Fruit fly (Drosophila melanogaster) whole organism, embryonic: ENCODE measurements around the gene Cdc37.
A peak's percentile ranks its signal among the peaks of the same experiment; 100 is the strongest.

Experiments used
- Antp ChIP-seq: fragments of 200-800 bp; sonication (Bioruptor generic); optimal IDR thresholded peaks from 3 replicates; lab custom pipeline; 2016; ENCODE audit warnings: missing biosample characterization, missing genetic modification characterization
- BEAF-32 ChIP-seq: fragments of 200-800 bp; sonication (Bioruptor generic); optimal IDR thresholded peaks from 3 replicates; lab custom pipeline; 2017; ENCODE audit warnings: missing biosample characterization, missing genetic modification characterization, mild to moderate bottlenecking, moderate library complexity, missing genetic modification reagents
- CG10959 ChIP-seq: fragments of 200-800 bp; sonication (Bioruptor generic); IDR thresholded peaks from 2 replicates; pipeline ENCODE4 v1.3.6; 2022; ENCODE audit warnings: missing biosample characterization, missing genetic modification characterization
- CG12104 ChIP-seq: fragments of 200-800 bp; sonication (Bioruptor generic); optimal IDR thresholded peaks from 3 replicates; lab custom pipeline; 2016; ENCODE audit warnings: missing biosample characterization, missing genetic modification characterization
- CG12155 ChIP-seq: fragments of 200-800 bp; sonication (Bioruptor generic); optimal IDR thresholded peaks from 3 replicates; lab custom pipeline; 2016; ENCODE audit warnings: missing biosample characterization, missing genetic modification characterization
- CG13287 ChIP-seq: fragments of 200-800 bp; sonication (Bioruptor generic); IDR thresholded peaks from 2 replicates; pipeline ENCODE4 v1.3.6; 2022; ENCODE audit warnings: missing biosample characterization, missing genetic modification characterization; ENCODE audit not compliant: partially characterized antibody
- CG14441 ChIP-seq: fragments of 200-800 bp; sonication (Bioruptor generic); IDR thresholded peaks from 2 replicates; pipeline ENCODE4 v1.3.6; 2022; ENCODE audit warnings: missing biosample characterization, missing genetic modification characterization
- CG15479 ChIP-seq: fragments of 200-800 bp; sonication (Bioruptor generic); optimal IDR thresholded peaks from 3 replicates; lab custom pipeline; 2019; ENCODE audit warnings: missing biosample characterization, mild to moderate bottlenecking, missing genetic modification characterization, moderate library complexity
- CG17186 ChIP-seq: fragments of 200-800 bp; sonication (Bioruptor generic); optimal IDR thresholded peaks from 3 replicates; lab custom pipeline; 2017; ENCODE audit warnings: missing biosample characterization, missing genetic modification reagents, missing genetic modification characterization
- CG1792 ChIP-seq: fragments of 200-800 bp; sonication (Bioruptor generic); optimal IDR thresholded peaks from 2 replicates; lab custom pipeline; 2016; ENCODE audit warnings: missing biosample characterization, missing genetic modification characterization
- CG18599 ChIP-seq: fragments of 200-800 bp; sonication (Bioruptor generic); optimal IDR thresholded peaks from 3 replicates; lab custom pipeline; 2017; ENCODE audit warnings: missing biosample characterization, missing genetic modification characterization, mild to moderate bottlenecking, moderate library complexity, missing genetic modification reagents
- CG18764 ChIP-seq: fragments of 200-800 bp; sonication (Bioruptor generic); optimal IDR thresholded peaks from 3 replicates; lab custom pipeline; 2016; ENCODE audit warnings: missing biosample characterization, missing genetic modification characterization
- CG32772 ChIP-seq: fragments of 200-800 bp; sonication (Bioruptor generic); IDR thresholded peaks from 2 replicates; pipeline ENCODE4 v1.3.6; 2022; ENCODE audit warnings: missing biosample characterization, missing genetic modification characterization
- CG3281 ChIP-seq: fragments of 200-800 bp; sonication (Bioruptor generic); optimal IDR thresholded peaks from 3 replicates; lab custom pipeline; 2017; ENCODE audit warnings: missing biosample characterization, mild to moderate bottlenecking, missing genetic modification characterization
- CG7839 ChIP-seq: fragments of 200-800 bp; sonication (Bioruptor generic); optimal IDR thresholded peaks from 3 replicates; lab custom pipeline; 2018; ENCODE audit warnings: missing biosample characterization, mild to moderate bottlenecking, missing genetic modification characterization, moderate library complexity
- CG9932 ChIP-seq: fragments of 200-800 bp; sonication (Bioruptor generic); IDR thresholded peaks from 2 replicates; pipeline ENCODE4 v1.3.6; 2022; ENCODE audit warnings: missing biosample characterization, missing genetic modification characterization
- Dbx ChIP-seq: fragments of 200-800 bp; sonication (Bioruptor generic); IDR thresholded peaks from 3 replicates; pipeline ENCODE4 v1.3.6; 2022; ENCODE audit warnings: missing biosample characterization, missing genetic modification characterization
- Doc2 ChIP-seq: fragments of 200-800 bp; sonication (Bioruptor generic); IDR thresholded peaks from 2 replicates; pipeline ENCODE4 v1.3.6; 2022; ENCODE audit warnings: missing biosample characterization, missing genetic modification characterization
- Fer3 ChIP-seq: fragments of 200-800 bp; sonication (Bioruptor generic); optimal IDR thresholded peaks from 2 replicates; lab custom pipeline; 2018; ENCODE audit warnings: missing biosample characterization, mild to moderate bottlenecking, missing genetic modification characterization, moderate library complexity
- HLH3B ChIP-seq: fragments of 200-800 bp; sonication (Bioruptor generic); IDR thresholded peaks from 2 replicates; pipeline ENCODE4 v1.3.6; 2022; ENCODE audit warnings: missing biosample characterization, missing genetic modification characterization
- Lpt ChIP-seq: fragments of >200 bp; optimal IDR thresholded peaks from 2 replicates; lab custom pipeline; 2018; ENCODE audit warnings: missing biosample characterization, missing genetic modification characterization
- MBD-R2 ChIP-seq: fragments of 200-800 bp; sonication (Bioruptor generic); IDR thresholded peaks from 2 replicates; pipeline ENCODE4 v1.3.6; 2022; ENCODE audit warnings: missing biosample characterization, missing genetic modification characterization
- MTF-1 ChIP-seq: fragments of 200-800 bp; sonication (Bioruptor generic); optimal IDR thresholded peaks from 2 replicates; lab custom pipeline; 2018; ENCODE audit warnings: missing biosample characterization, mild to moderate bottlenecking, missing genetic modification characterization, borderline replicate concordance
- Mad ChIP-seq: fragments of 200-800 bp; sonication (Bioruptor generic); optimal IDR thresholded peaks from 2 replicates; lab custom pipeline; 2016; ENCODE audit warnings: missing biosample characterization, missing genetic modification characterization
- Neu2 ChIP-seq: fragments of 200-800 bp; sonication (Bioruptor generic); optimal IDR thresholded peaks from 3 replicates; lab custom pipeline; 2016; ENCODE audit warnings: missing biosample characterization, missing genetic modification characterization, borderline replicate concordance
- Rx ChIP-seq: fragments of 200-800 bp; sonication (Bioruptor generic); IDR thresholded peaks from 2 replicates; pipeline ENCODE4 v1.3.6; 2022; ENCODE audit warnings: missing biosample characterization, missing genetic modification characterization
- Vsx1 ChIP-seq: fragments of 200-800 bp; sonication (Bioruptor generic); optimal IDR thresholded peaks from 2 replicates; lab custom pipeline; 2017; ENCODE audit warnings: missing biosample characterization, mild to moderate bottlenecking, missing genetic modification characterization, missing genetic modification reagents
- abd-A ChIP-seq: fragments of 200-800 bp; sonication (Bioruptor generic); optimal IDR thresholded peaks from 3 replicates; lab custom pipeline; 2019; ENCODE audit warnings: missing biosample characterization, mild to moderate bottlenecking, missing genetic modification characterization, moderate library complexity
- al ChIP-seq: fragments of 200-800 bp; sonication (Bioruptor generic); IDR thresholded peaks from 2 replicates; pipeline ENCODE4 v1.3.6; 2022; ENCODE audit warnings: missing biosample characterization, missing genetic modification characterization
- cad ChIP-seq: fragments of >200 bp; optimal IDR thresholded peaks from 2 replicates; lab custom pipeline; 2017; ENCODE audit warnings: missing biosample characterization, missing genetic modification characterization
- dati ChIP-seq: fragments of 200-800 bp; sonication (Bioruptor generic); IDR thresholded peaks from 2 replicates; pipeline ENCODE4 v1.3.6; 2022; ENCODE audit warnings: missing biosample characterization, missing genetic modification characterization
- esg ChIP-seq: fragments of 200-800 bp; sonication (Bioruptor generic); conservative IDR thresholded peaks from 2 replicates; pipeline ENCODE4 v1.3.6; 2022; ENCODE audit warnings: missing biosample characterization, missing genetic modification characterization
- grn ChIP-seq: fragments of 200-800 bp; sonication (Bioruptor generic); optimal IDR thresholded peaks from 3 replicates; lab custom pipeline; 2017; ENCODE audit warnings: missing biosample characterization, missing genetic modification characterization
- hb ChIP-seq: fragments of 200-800 bp; sonication (Bioruptor generic); IDR thresholded peaks from 3 replicates; pipeline ENCODE4 v1.3.6; 2022; ENCODE audit warnings: missing biosample characterization, missing genetic modification characterization; ENCODE audit not compliant: partially characterized antibody
- ind ChIP-seq: fragments of 200-800 bp; sonication (Bioruptor generic); optimal IDR thresholded peaks from 3 replicates; lab custom pipeline; 2016; ENCODE audit warnings: missing biosample characterization, missing genetic modification characterization
- insv ChIP-seq, 2 experiments: fragments of 200-800 bp; sonication (Bioruptor generic); optimal IDR thresholded peaks; 3 replicates each; lab custom pipeline; 2016 to 2018; ENCODE audit warnings: missing biosample characterization in 2 of 2, missing genetic modification characterization in 2 of 2
- lbe ChIP-seq: fragments of 200-800 bp; sonication (Bioruptor generic); optimal IDR thresholded peaks from 2 replicates; lab custom pipeline; 2016; ENCODE audit warnings: missing biosample characterization, mild to moderate bottlenecking, missing genetic modification characterization
- mam ChIP-seq: fragments of 200-800 bp; sonication (Bioruptor generic); optimal IDR thresholded peaks from 3 replicates; lab custom pipeline; 2016; ENCODE audit warnings: missing biosample characterization, missing genetic modification characterization
- nom ChIP-seq: fragments of 200-800 bp; sonication (Bioruptor generic); optimal IDR thresholded peaks from 2 replicates; lab custom pipeline; 2017; ENCODE audit warnings: missing biosample characterization, missing genetic modification characterization, mild to moderate bottlenecking, moderate library complexity, missing genetic modification reagents
- oc ChIP-seq: fragments of 200-800 bp; sonication (Bioruptor generic); optimal IDR thresholded peaks from 2 replicates; lab custom pipeline; 2018; ENCODE audit warnings: missing biosample characterization, mild to moderate bottlenecking, missing genetic modification characterization, moderate library complexity
- row ChIP-seq: fragments of 200-800 bp; sonication (Bioruptor generic); IDR thresholded peaks from 3 replicates; pipeline ENCODE4 v1.3.6; 2022; ENCODE audit warnings: missing biosample characterization, missing genetic modification characterization
- sc ChIP-seq, 3 experiments: fragments of >200 bp in 2 of 3; fragments of 200-800 bp in 1 of 3; sonication (Bioruptor generic) in 1 of 3; optimal IDR thresholded peaks; 2 replicates in 2 of 3; 3 replicates in 1 of 3; lab custom pipeline; 2017; ENCODE audit warnings: mild to moderate bottlenecking in 1 of 3, missing biosample characterization in 1 of 3, missing genetic modification characterization in 1 of 3, missing genetic modification reagents in 1 of 3
- scrt ChIP-seq: fragments of 200-800 bp; sonication (Bioruptor generic); optimal IDR thresholded peaks from 2 replicates; lab custom pipeline; 2018; ENCODE audit warnings: missing biosample characterization, mild to moderate bottlenecking, missing genetic modification characterization, moderate library complexity
- slbo ChIP-seq: fragments of 200-800 bp; sonication (Bioruptor generic); IDR thresholded peaks from 2 replicates; pipeline ENCODE4 v1.3.6; 2022; ENCODE audit warnings: missing biosample characterization, missing genetic modification characterization
- slou ChIP-seq: fragments of 200-800 bp; sonication (Bioruptor generic); optimal IDR thresholded peaks from 3 replicates; lab custom pipeline; 2016; ENCODE audit warnings: missing biosample characterization, missing genetic modification characterization
- sqz ChIP-seq: fragments of 200-800 bp; sonication (Bioruptor generic); optimal IDR thresholded peaks from 3 replicates; lab custom pipeline; 2018; ENCODE audit warnings: missing biosample characterization, mild to moderate bottlenecking, missing genetic modification characterization
- trem ChIP-seq: fragments of 200-800 bp; optimal IDR thresholded peaks from 3 replicates; lab custom pipeline; 2019; ENCODE audit warnings: missing biosample characterization, mild to moderate bottlenecking, missing genetic modification characterization, moderate library complexity
- twi ChIP-seq: fragments of 200-800 bp; optimal IDR thresholded peaks from 2 replicates; lab custom pipeline; 2019; ENCODE audit warnings: missing biosample characterization, mild to moderate bottlenecking, missing genetic modification characterization, moderate library complexity
- tx ChIP-seq: fragments of 200-800 bp; sonication (Bioruptor generic); optimal IDR thresholded peaks from 2 replicates; lab custom pipeline; 2016; ENCODE audit warnings: missing biosample characterization, missing genetic modification characterization

The Cdc37 gene

DNA sequence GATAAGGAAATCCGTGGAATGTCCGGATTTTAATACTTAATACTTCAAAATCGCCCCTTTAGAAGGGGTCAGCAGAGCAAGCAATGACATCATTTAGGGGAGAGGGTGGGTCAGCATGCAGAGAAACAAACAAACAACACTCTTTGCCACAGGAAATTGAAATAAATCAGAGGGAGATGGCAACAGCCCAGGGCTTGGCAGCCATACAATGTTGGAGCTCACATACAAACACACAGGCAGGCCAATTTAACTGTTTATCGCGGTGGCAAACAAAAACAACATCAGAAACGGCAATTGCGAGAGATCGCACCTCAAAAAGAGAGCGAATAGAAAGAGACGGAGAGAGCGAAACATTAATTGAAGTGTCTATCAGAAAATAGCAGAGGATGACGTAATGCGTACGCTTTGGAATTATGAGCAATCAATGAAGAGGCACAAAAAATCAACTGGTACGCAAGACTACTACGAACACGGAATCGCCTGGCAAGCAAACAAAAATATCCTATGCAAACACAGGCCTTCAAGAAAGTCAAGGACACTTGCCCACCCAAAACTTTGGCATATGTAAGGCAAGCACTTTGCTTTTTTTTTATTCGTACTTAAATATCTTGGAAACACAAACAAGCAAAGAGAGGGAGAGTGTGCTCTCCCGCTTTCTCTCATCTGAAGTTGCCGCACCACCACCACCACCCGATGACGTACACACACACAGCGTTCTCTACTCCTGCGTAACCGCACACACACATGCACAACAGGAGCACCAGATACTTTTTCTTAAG, 839 bp upstream of the Cdc37 start (continued):
- TF ChIP-seq sc (optimal IDR thresholded peaks at IDR 0.05; lab: Kevin White, UChicago): no peak
- TF ChIP-seq sc (GFP tag; optimal IDR thresholded peaks at IDR 0.05; lab: Kevin White, UChicago): no peak
- TF ChIP-seq MBD-R2 (GFP tag; lab: Robert Waterston, UW): peak; percentile 30; the same call in 1 of the 2 replicates
- no peak for TF ChIP-seq CG18764
- TF ChIP-seq insv (GFP tag; optimal IDR thresholded peaks at IDR 0.05; lab: Kevin White, UChicago): peak in 1 of 2 experiments; percentile 23
- TF ChIP-seq Dbx: peak; percentile 61; the same call in 1 of the 3 replicates
- TF ChIP-seq scrt (GFP tag; lab: Kevin White, UChicago): peak; percentile 62
- no peak for TF ChIP-seq CG7839 (tag; lab: Kevin White, UChicago)
- no peak for TF ChIP-seq Doc2 (GFP tag; lab: Robert Waterston, UW)
- peak; percentile 91 for TF ChIP-seq CG15479
- peak; percentile 95 for TF ChIP-seq Vsx1 (GFP tag; lab: Kevin White, UChicago)
- no peak for TF ChIP-seq Neu2 (GFP tag; lab: Kevin White, UChicago)
- TF ChIP-seq dati (GFP tag; lab: Robert Waterston, UW): no peak
- no peak for TF ChIP-seq trem (tag; lab: Kevin White, UChicago)
- peak; percentile 44; the same call in 1 of the 2 replicates for TF ChIP-seq CG14441
- peak; percentile 57 for TF ChIP-seq CG3281 (GFP tag; lab: Kevin White, UChicago)
- TF ChIP-seq CG10959 (GFP tag; lab: Robert Waterston, UW): no peak
- no peak for TF ChIP-seq ind (GFP tag; lab: Kevin White, UChicago)
- TF ChIP-seq CG32772 (GFP tag; lab: Robert Waterston, UW): no peak
- no peak for TF ChIP-seq BEAF-32 (GFP tag; lab: Kevin White, UChicago)
- TF ChIP-seq row (GFP tag; lab: Robert Waterston, UW): no peak
- no peak for TF ChIP-seq slou
- TF ChIP-seq cad (GFP tag; lab: Kevin White, UChicago): no peak
- no peak for TF ChIP-seq Antp (GFP tag; lab: Kevin White, UChicago)
- peak; percentile 44 for TF ChIP-seq MTF-1
- TF ChIP-seq sqz (GFP tag; lab: Kevin White, UChicago): peak; percentile 92
- no peak for TF ChIP-seq CG12155 (GFP tag; lab: Kevin White, UChicago)
- TF ChIP-seq CG9932 (GFP tag; lab: Robert Waterston, UW): peak; percentile 50; the same call in 1 of the 2 replicates
- TF ChIP-seq lbe (GFP tag; lab: Kevin White, UChicago): no peak
- TF ChIP-seq al (GFP tag; lab: Robert Waterston, UW): no peak
- TF ChIP-seq CG13287 (GFP tag; lab: Robert Waterston, UW): no peak; the same call in 1 of the 2 replicates
- TF ChIP-seq HLH3B (GFP tag; lab: Robert Waterston, UW): peak; percentile 43; the same call in 1 of the 2 replicates
- TF ChIP-seq CG12104 (GFP tag; lab: Kevin White, UChicago): peak; percentile 14
- no peak for TF ChIP-seq hb (GFP tag; lab: Robert Waterston, UW)
- TF ChIP-seq CG1792 (GFP tag; lab: Kevin White, UChicago): no peak
- TF ChIP-seq mam: no peak
- no peak for TF ChIP-seq twi
- TF ChIP-seq CG18599 (GFP tag; lab: Kevin White, UChicago): peak; percentile 50
- TF ChIP-seq oc (tag; lab: Kevin White, UChicago): no peak
- TF ChIP-seq slbo (GFP tag; lab: Robert Waterston, UW): no peak
- TF ChIP-seq esg (GFP tag; lab: Robert Waterston, UW): no peak
- TF ChIP-seq Mad: no peak
- TF ChIP-seq abd-A (tag; lab: Kevin White, UChicago): peak; percentile 98
- peak; percentile 58 for TF ChIP-seq grn (GFP tag; lab: Kevin White, UChicago)
- TF ChIP-seq nom (GFP tag; lab: Kevin White, UChicago): no peak
- no peak for TF ChIP-seq tx (GFP tag; lab: Kevin White, UChicago)
- TF ChIP-seq Rx (GFP tag; lab: Robert Waterston, UW): no peak
- no peak for TF ChIP-seq Lpt (GFP tag; lab: Kevin White, UChicago)
- TF ChIP-seq CG17186: no peak
- TF ChIP-seq Fer3: peak; percentile 7
